Fruit fly (Drosophila melanogaster) whole organism, embryonic: ENCODE measurements around the gene RpS17.

ENCODE experiments used
- ATbp ChIP-seq: fragments of 200-800 bp; sonication (Bioruptor generic); optimal IDR thresholded peaks from 2 replicates; lab custom pipeline; 2017; ENCODE audit warnings: missing biosample characterization, mild to moderate bottlenecking, missing genetic modification characterization, missing genetic modification reagents
- Antp ChIP-seq: fragments of 200-800 bp; sonication (Bioruptor generic); optimal IDR thresholded peaks from 3 replicates; lab custom pipeline; 2016; ENCODE audit warnings: missing biosample characterization, missing genetic modification characterization
- CG10431 ChIP-seq: fragments of 200-800 bp; sonication (Bioruptor generic); optimal IDR thresholded peaks from 3 replicates; lab custom pipeline; 2018; ENCODE audit warnings: missing biosample characterization, mild to moderate bottlenecking, missing genetic modification characterization
- CG10462 ChIP-seq: fragments of 200-800 bp; sonication (Bioruptor generic); optimal IDR thresholded peaks from 2 replicates; lab custom pipeline; 2016; ENCODE audit warnings: missing biosample characterization, missing genetic modification characterization
- CG10543 ChIP-seq: fragments of 200-800 bp; sonication (Bioruptor generic); optimal IDR thresholded peaks from 3 replicates; lab custom pipeline; 2017; ENCODE audit warnings: missing biosample characterization, mild to moderate bottlenecking, missing genetic modification characterization, moderate library complexity
- CG11085 ChIP-seq: fragments of 200-800 bp; sonication (Bioruptor generic); IDR thresholded peaks from 2 replicates; pipeline ENCODE4 v1.3.6; 2022; ENCODE audit warnings: missing biosample characterization, missing genetic modification characterization
- CG11456 ChIP-seq: fragments of 200-800 bp; sonication (Bioruptor generic); IDR thresholded peaks from 3 replicates; pipeline ENCODE4 v1.3.6; 2022; ENCODE audit warnings: missing biosample characterization, missing genetic modification characterization
- CG11504 ChIP-seq: fragments of 200-800 bp; sonication (Bioruptor generic); optimal IDR thresholded peaks from 3 replicates; lab custom pipeline; 2019; ENCODE audit warnings: missing biosample characterization, mild to moderate bottlenecking, missing genetic modification characterization, moderate library complexity
- CG12942 ChIP-seq: fragments of 200-800 bp; sonication (Bioruptor generic); optimal IDR thresholded peaks from 3 replicates; lab custom pipeline; 2016; ENCODE audit warnings: missing biosample characterization, missing genetic modification characterization
- CG13287 ChIP-seq: fragments of 200-800 bp; sonication (Bioruptor generic); IDR thresholded peaks from 2 replicates; pipeline ENCODE4 v1.3.6; 2022; ENCODE audit warnings: missing biosample characterization, missing genetic modification characterization; ENCODE audit not compliant: partially characterized antibody
- CG13775 ChIP-seq: fragments of 200-800 bp; sonication (Bioruptor generic); optimal IDR thresholded peaks from 3 replicates; lab custom pipeline; 2017; ENCODE audit warnings: missing biosample characterization, mild to moderate bottlenecking, missing genetic modification characterization
- CG17328 ChIP-seq: fragments of 200-800 bp; sonication (Bioruptor generic); IDR thresholded peaks from 2 replicates; pipeline ENCODE4 v1.3.6; 2022; ENCODE audit warnings: missing biosample characterization, missing genetic modification characterization
- CG18476 ChIP-seq: fragments of 200-800 bp; sonication (Bioruptor generic); optimal IDR thresholded peaks from 2 replicates; lab custom pipeline; 2016; ENCODE audit warnings: missing biosample characterization, mild to moderate bottlenecking, missing genetic modification characterization
- CG2116 ChIP-seq: fragments of 200-800 bp; sonication (Bioruptor generic); optimal IDR thresholded peaks from 3 replicates; lab custom pipeline; 2018; ENCODE audit warnings: missing biosample characterization, mild to moderate bottlenecking, missing genetic modification characterization
- CG30020 ChIP-seq: fragments of 200-800 bp; optimal IDR thresholded peaks from 2 replicates; lab custom pipeline; 2019; ENCODE audit warnings: missing biosample characterization, mild to moderate bottlenecking, missing genetic modification characterization, moderate library complexity
- CG32767 ChIP-seq: fragments of 200-800 bp; sonication (Bioruptor generic); IDR thresholded peaks from 2 replicates; pipeline ENCODE4 v1.3.6; 2022; ENCODE audit warnings: missing biosample characterization, missing genetic modification characterization
- CG42726 ChIP-seq: fragments of 200-800 bp; sonication (Bioruptor generic); IDR thresholded peaks from 2 replicates; pipeline ENCODE4 v1.3.6; 2022; ENCODE audit warnings: missing biosample characterization, missing genetic modification characterization; ENCODE audit not compliant: partially characterized antibody
- CG4820 ChIP-seq: fragments of 200-800 bp; sonication (Bioruptor generic); optimal IDR thresholded peaks from 3 replicates; lab custom pipeline; 2016; ENCODE audit warnings: missing biosample characterization, missing genetic modification characterization
- CG5953 ChIP-seq: fragments of 200-800 bp; sonication (Bioruptor generic); IDR thresholded peaks from 2 replicates; pipeline ENCODE4 v1.3.6; 2022; ENCODE audit warnings: missing biosample characterization, missing genetic modification characterization
- CG6272 ChIP-seq: fragments of 200-800 bp; sonication (Bioruptor generic); IDR thresholded peaks from 2 replicates; pipeline ENCODE4 v1.3.6; 2022; ENCODE audit warnings: missing biosample characterization, missing genetic modification characterization
- CG6813 ChIP-seq: fragments of 200-800 bp; sonication (Bioruptor generic); optimal IDR thresholded peaks from 2 replicates; lab custom pipeline; 2017; ENCODE audit warnings: missing biosample characterization, missing genetic modification characterization, mild to moderate bottlenecking, moderate library complexity, missing genetic modification reagents
- CG7271 ChIP-seq: fragments of 200-800 bp; sonication (Bioruptor generic); optimal IDR thresholded peaks from 2 replicates; lab custom pipeline; 2018; ENCODE audit warnings: missing biosample characterization, mild to moderate bottlenecking, missing genetic modification characterization, moderate library complexity
- CG7963 ChIP-seq: fragments of 200-800 bp; sonication (Bioruptor generic); IDR thresholded peaks from 3 replicates; pipeline ENCODE4 v1.3.6; 2022; ENCODE audit warnings: missing biosample characterization, missing genetic modification characterization; ENCODE audit not compliant: partially characterized antibody
- CG8388 ChIP-seq: fragments of 200-800 bp; sonication (Bioruptor generic); optimal IDR thresholded peaks from 2 replicates; lab custom pipeline; 2019; ENCODE audit warnings: missing biosample characterization, mild to moderate bottlenecking, missing genetic modification characterization, moderate library complexity
- CG8765 ChIP-seq: fragments of 200-800 bp; sonication (Bioruptor generic); IDR thresholded peaks from 2 replicates; pipeline ENCODE4 v1.3.6; 2022; ENCODE audit warnings: missing biosample characterization, missing genetic modification characterization
- Dek ChIP-seq: fragments of 200-800 bp; sonication (Bioruptor generic); optimal IDR thresholded peaks from 3 replicates; lab custom pipeline; 2019; ENCODE audit warnings: missing biosample characterization, mild to moderate bottlenecking, missing genetic modification characterization, moderate library complexity
- GATAe ChIP-seq: fragments of 200-800 bp; sonication (Bioruptor generic); conservative IDR thresholded peaks from 2 replicates; pipeline ENCODE4 v1.3.6; 2022; ENCODE audit warnings: missing biosample characterization, missing genetic modification characterization
- Hmr ChIP-seq: fragments of 200-800 bp; sonication (Bioruptor generic); optimal IDR thresholded peaks from 3 replicates; lab custom pipeline; 2017; ENCODE audit warnings: mild to moderate bottlenecking, missing biosample characterization, missing genetic modification reagents, missing genetic modification characterization
- Hsf ChIP-seq: fragments of 200-800 bp; sonication (Bioruptor generic); optimal IDR thresholded peaks from 3 replicates; lab custom pipeline; 2016; ENCODE audit warnings: missing biosample characterization, missing genetic modification characterization
- Lhr ChIP-seq: fragments of 200-800 bp; sonication (Bioruptor generic); optimal IDR thresholded peaks from 3 replicates; lab custom pipeline; 2017; ENCODE audit warnings: mild to moderate bottlenecking, missing biosample characterization, missing genetic modification reagents, missing genetic modification characterization
- MBD-R2 ChIP-seq: fragments of 200-800 bp; sonication (Bioruptor generic); IDR thresholded peaks from 2 replicates; pipeline ENCODE4 v1.3.6; 2022; ENCODE audit warnings: missing biosample characterization, missing genetic modification characterization
- NC2α ChIP-seq: fragments of 200-800 bp; sonication (Bioruptor generic); optimal IDR thresholded peaks from 2 replicates; lab custom pipeline; 2016; ENCODE audit warnings: missing biosample characterization, missing genetic modification characterization
- Oaz ChIP-seq: fragments of 200-800 bp; sonication (Bioruptor generic); IDR thresholded peaks from 2 replicates; pipeline ENCODE4 v1.3.6; 2022; ENCODE audit warnings: missing biosample characterization, missing genetic modification characterization
- Xbp1 ChIP-seq: fragments of 200-800 bp; sonication (Bioruptor generic); optimal IDR thresholded peaks from 3 replicates; lab custom pipeline; 2016; ENCODE audit warnings: missing biosample characterization, mild to moderate bottlenecking, missing genetic modification characterization
- ase ChIP-seq: fragments of 200-800 bp; sonication (Bioruptor generic); IDR thresholded peaks from 3 replicates; pipeline ENCODE4 v1.3.6; 2022; ENCODE audit warnings: missing biosample characterization, missing genetic modification characterization
- cas ChIP-seq: fragments of 200-800 bp; sonication (Bioruptor generic); IDR thresholded peaks from 2 replicates; pipeline ENCODE4 v1.3.6; 2022; ENCODE audit warnings: missing biosample characterization, missing genetic modification characterization
- cato ChIP-seq: fragments of 200-800 bp; sonication (Bioruptor generic); optimal IDR thresholded peaks from 2 replicates; lab custom pipeline; 2016; ENCODE audit warnings: missing biosample characterization, missing genetic modification characterization, borderline replicate concordance
- chif ChIP-seq, 2 experiments: fragments of 200-800 bp; sonication (Bioruptor generic); optimal IDR thresholded peaks; 3 replicates each; lab custom pipeline; 2016; ENCODE audit warnings: missing biosample characterization in 2 of 2, missing genetic modification characterization in 2 of 2
- dm ChIP-seq: fragments of 200-800 bp; sonication (Bioruptor generic); optimal IDR thresholded peaks from 3 replicates; lab custom pipeline; 2016; ENCODE audit warnings: missing biosample characterization, missing genetic modification characterization
- en ChIP-seq: fragments of 200-800 bp; sonication (Bioruptor generic); optimal IDR thresholded peaks from 2 replicates; lab custom pipeline; 2016; ENCODE audit warnings: missing biosample characterization, missing genetic modification characterization
- fd3F ChIP-seq: fragments of 200-800 bp; sonication (Bioruptor generic); optimal IDR thresholded peaks from 2 replicates; lab custom pipeline; 2018; ENCODE audit warnings: missing biosample characterization, mild to moderate bottlenecking, missing genetic modification characterization, moderate library complexity
- grau ChIP-seq: fragments of 200-800 bp; optimal IDR thresholded peaks from 3 replicates; lab custom pipeline; 2019; ENCODE audit warnings: missing biosample characterization, mild to moderate bottlenecking, missing genetic modification characterization, moderate library complexity
- jigr1 ChIP-seq: fragments of 200-800 bp; sonication (Bioruptor generic); IDR thresholded peaks from 3 replicates; pipeline ENCODE4 v1.3.6; 2022; ENCODE audit warnings: missing biosample characterization, missing genetic modification characterization
- pros ChIP-seq: fragments of 200-800 bp; sonication (Bioruptor generic); optimal IDR thresholded peaks from 3 replicates; lab custom pipeline; 2019; ENCODE audit warnings: missing biosample characterization, mild to moderate bottlenecking, missing genetic modification characterization, moderate library complexity
- shn ChIP-seq: fragments of 200-800 bp; sonication (Bioruptor generic); optimal IDR thresholded peaks from 3 replicates; lab custom pipeline; 2016; ENCODE audit warnings: missing biosample characterization, missing genetic modification characterization
- sim ChIP-seq: fragments of 200-800 bp; sonication (Bioruptor generic); IDR thresholded peaks from 2 replicates; pipeline ENCODE4 v1.3.6; 2022; ENCODE audit warnings: missing biosample characterization, missing genetic modification characterization
- ssp ChIP-seq: fragments of 200-800 bp; sonication (Bioruptor generic); IDR thresholded peaks from 2 replicates; pipeline ENCODE4 v1.3.6; 2022; ENCODE audit warnings: missing biosample characterization, missing genetic modification characterization
- wdn ChIP-seq: fragments of 200-800 bp; sonication (Bioruptor generic); IDR thresholded peaks from 2 replicates; pipeline ENCODE4 v1.3.6; 2022; ENCODE audit warnings: missing biosample characterization, missing genetic modification characterization
- yki ChIP-seq: fragments of >200 bp; optimal IDR thresholded peaks from 3 replicates; lab custom pipeline; 2018
- zen2 ChIP-seq: fragments of 200-800 bp; sonication (Bioruptor generic); IDR thresholded peaks from 3 replicates; pipeline ENCODE4 v1.3.6; 2022; ENCODE audit warnings: missing biosample characterization, missing genetic modification characterization; ENCODE audit not compliant: partially characterized antibody

RpS17 gene

dm6 chr3L:9441907-9442479 is 12.4 kb upstream of the RpS17 start, which contains the start of the genes Bet3 and Nf-YA (continued):
- TF ChIP-seq CG18476 (GFP tag; lab: Kevin White, UChicago) (no peak), sim (GFP tag; lab: Robert Waterston, UW) (no peak), CG17328 (GFP tag; lab: Robert Waterston, UW) (peak; percentile 31; the same call in 1 of the 2 replicates), Xbp1 (GFP tag; lab: Kevin White, UChicago) (peak; percentile 78), CG5953 (no peak), CG10462 (GFP tag; lab: Kevin White, UChicago) (no peak), grau (tag; lab: Kevin White, UChicago) (peak; percentile 34), ssp (GFP tag; lab: Robert Waterston, UW) (peak; percentile 74), Dek (tag; lab: Kevin White, UChicago) (peak; percentile 47), fd3F (GFP tag; lab: Kevin White, UChicago) (no peak), CG13287 (peak; percentile 88), CG6272 (GFP tag; lab: Robert Waterston, UW) (peak; percentile 59; the same call in 1 of the 2 replicates), Hmr (GFP tag; lab: Kevin White, UChicago) (peak; percentile 42), GATAe (no peak), CG10431 (GFP tag; lab: Kevin White, UChicago) (peak; percentile 8), CG6813 (no peak), CG11085 (GFP tag; lab: Robert Waterston, UW) (peak; percentile 57; the same call in 1 of the 2 replicates), CG11456 (GFP tag; lab: Robert Waterston, UW) (peak; percentile 79), shn (peak; percentile 29), CG8765 (GFP tag; lab: Robert Waterston, UW) (no peak), Oaz (GFP tag; lab: Robert Waterston, UW) (no peak), ATbp (no peak), chif (GFP tag; optimal IDR thresholded peaks at IDR 0.05; lab: Kevin White, UChicago) (peak; percentile 10 to 57), cas (no peak), CG7271 (no peak), Hsf (peak; percentile 60), ase (GFP tag; lab: Robert Waterston, UW) (no peak), CG7963 (GFP tag; lab: Robert Waterston, UW) (peak; percentile 72; the same call in 2 of the 3 replicates), CG32767 (GFP tag; lab: Robert Waterston, UW) (no peak), dm (GFP tag; lab: Kevin White, UChicago) (no peak), Antp (GFP tag; lab: Kevin White, UChicago) (peak; percentile 61), Lhr (GFP tag; lab: Kevin White, UChicago) (peak; percentile 44), jigr1 (GFP tag; lab: Robert Waterston, UW) (peak; percentile 20; the same call in 1 of the 3 replicates), pros (GFP tag; lab: Kevin White, UChicago) (no peak), MBD-R2 (peak; percentile 95), CG42726 (GFP tag; lab: Robert Waterston, UW) (peak; percentile 86), CG11504 (tag; lab: Kevin White, UChicago) (no peak), CG30020 (tag; lab: Kevin White, UChicago) (peak; percentile 68), en (no peak), CG10543 (peak; percentile 36), wdn (GFP tag; lab: Robert Waterston, UW) (peak; percentile 26; the same call in 1 of the 2 replicates), CG2116 (peak; percentile 96), CG8388 (GFP tag; lab: Kevin White, UChicago) (peak; percentile 21), CG4820 (peak; percentile 14), CG12942 (GFP tag; lab: Kevin White, UChicago) (peak; percentile 13), cato (GFP tag; lab: Kevin White, UChicago) (no peak), CG13775 (GFP tag; lab: Kevin White, UChicago) (peak; percentile 49), yki (lab: Kevin White, UChicago) (no peak), NC2α (GFP tag; lab: Kevin White, UChicago) (no peak), zen2 (peak; percentile 86; the same call in 1 of the 3 replicates)
